Worm (Caenorhabditis elegans) whole organism, late embryonic: ENCODE measurements around the gene mig-2.

Experiments used
- K09A11.1 ChIP-seq: sonication (generic microtip); optimal IDR thresholded peaks from 2 replicates; lab custom pipeline; 2017; ENCODE audit warnings: antibody characterized with exemption, mild to moderate bottlenecking, missing genetic modification characterization, missing compliant biosample characterization; ENCODE audit not compliant: insufficient read depth
- T23F11.4 ChIP-seq: fragments of 200-800 bp; sonication (Bioruptor generic); optimal IDR thresholded peaks from 2 replicates; lab custom pipeline; 2018; ENCODE audit warnings: mild to moderate bottlenecking, missing genetic modification characterization, missing compliant biosample characterization
- Y22D7AL.16 ChIP-seq: sonication (generic microtip); optimal IDR thresholded peaks from 2 replicates; lab custom pipeline; 2016; ENCODE audit warnings: missing genetic modification characterization, missing compliant biosample characterization
- ahr-1 ChIP-seq: sonication (generic microtip); optimal IDR thresholded peaks from 2 replicates; lab custom pipeline; 2016; ENCODE audit warnings: missing genetic modification characterization, missing compliant biosample characterization
- ceh-14 ChIP-seq: sonication (generic microtip); optimal IDR thresholded peaks from 2 replicates; lab custom pipeline; 2016; ENCODE audit warnings: missing genotype, missing genetic modification characterization, missing compliant biosample characterization
- ceh-18 ChIP-seq: sonication (generic microtip); optimal IDR thresholded peaks from 2 replicates; lab custom pipeline; 2016; ENCODE audit warnings: missing genetic modification characterization, missing compliant biosample characterization
- ceh-22 ChIP-seq: sonication (generic microtip); optimal IDR thresholded peaks from 2 replicates; lab custom pipeline; 2017; ENCODE audit warnings: missing biosample characterization, missing genetic modification characterization
- ceh-24 ChIP-seq: sonication (generic microtip); optimal IDR thresholded peaks from 2 replicates; lab custom pipeline; 2016; ENCODE audit warnings: mild to moderate bottlenecking, missing genetic modification characterization, missing compliant biosample characterization
- ceh-31 ChIP-seq: sonication (generic microtip); optimal IDR thresholded peaks from 2 replicates; lab custom pipeline; 2016; ENCODE audit warnings: missing genetic modification characterization, missing compliant biosample characterization
- ceh-34 ChIP-seq: sonication (generic microtip); optimal IDR thresholded peaks from 2 replicates; lab custom pipeline; 2016; ENCODE audit warnings: mild to moderate bottlenecking, missing genetic modification characterization, missing compliant biosample characterization
- ceh-48 ChIP-seq: sonication (generic microtip); optimal IDR thresholded peaks from 2 replicates; lab custom pipeline; 2016; ENCODE audit warnings: missing genetic modification characterization, inconsistent platforms, missing compliant biosample characterization
- ceh-6 ChIP-seq: fragments of 200-800 bp; sonication (Bioruptor generic); optimal IDR thresholded peaks from 2 replicates; lab custom pipeline; 2018; ENCODE audit warnings: mild to moderate bottlenecking, missing genetic modification characterization, missing compliant biosample characterization
- ceh-9 ChIP-seq: sonication (generic microtip); optimal IDR thresholded peaks from 2 replicates; lab custom pipeline; 2016; ENCODE audit warnings: mild to moderate bottlenecking, missing genetic modification characterization, inconsistent platforms, missing compliant biosample characterization
- dmd-4 ChIP-seq: sonication (generic microtip); optimal IDR thresholded peaks from 2 replicates; lab custom pipeline; 2016; ENCODE audit warnings: borderline replicate concordance, missing genetic modification characterization, missing compliant biosample characterization
- dve-1 ChIP-seq: sonication (generic microtip); optimal IDR thresholded peaks from 2 replicates; lab custom pipeline; 2017; ENCODE audit warnings: antibody characterized with exemption, mild to moderate bottlenecking, missing genetic modification characterization, missing compliant biosample characterization
- fax-1 ChIP-seq: sonication (generic microtip); optimal IDR thresholded peaks from 2 replicates; lab custom pipeline; 2016; ENCODE audit warnings: missing genotype, missing genetic modification characterization, missing compliant biosample characterization
- fkh-10 ChIP-seq: fragments of 150-350 bp; optimal IDR thresholded peaks from 2 replicates; lab custom pipeline; 2014; ENCODE audit warnings: missing biosample characterization, missing genetic modification reagents, missing genetic modification characterization
- hlh-13 ChIP-seq: fragments of 200-800 bp; sonication (Bioruptor generic); optimal IDR thresholded peaks from 2 replicates; lab custom pipeline; 2018; ENCODE audit warnings: mild to moderate bottlenecking, missing genetic modification characterization, missing compliant biosample characterization
- hlh-15 ChIP-seq: sonication (generic microtip); optimal IDR thresholded peaks from 2 replicates; lab custom pipeline; 2016; ENCODE audit warnings: missing genetic modification characterization, missing compliant biosample characterization
- hlh-6 ChIP-seq: sonication (generic microtip); optimal IDR thresholded peaks from 2 replicates; lab custom pipeline; 2016; ENCODE audit warnings: missing genotype, missing genetic modification characterization, missing compliant biosample characterization
- lim-6 ChIP-seq: sonication (generic microtip); optimal IDR thresholded peaks from 2 replicates; lab custom pipeline; 2016; ENCODE audit warnings: missing genetic modification characterization, missing compliant biosample characterization
- mec-3 ChIP-seq: sonication (generic microtip); optimal IDR thresholded peaks from 2 replicates; lab custom pipeline; 2016; ENCODE audit warnings: borderline replicate concordance, missing genetic modification characterization, missing compliant biosample characterization
- nhr-232 ChIP-seq: sonication (generic microtip); optimal IDR thresholded peaks from 2 replicates; lab custom pipeline; 2016; ENCODE audit warnings: missing genetic modification characterization, missing compliant biosample characterization
- pag-3 ChIP-seq: sonication (generic microtip); optimal IDR thresholded peaks from 2 replicates; lab custom pipeline; 2016; ENCODE audit warnings: missing compliant biosample characterization, missing genetic modification characterization, borderline replicate concordance
- pat-9 ChIP-seq: fragments of 200-800 bp; sonication (Bioruptor generic); optimal IDR thresholded peaks from 2 replicates; lab custom pipeline; 2018; ENCODE audit warnings: mild to moderate bottlenecking, missing genetic modification characterization, moderate library complexity, missing compliant biosample characterization
- pax-1 ChIP-seq: fragments of 150-350 bp; optimal IDR thresholded peaks from 2 replicates; lab custom pipeline; 2014; ENCODE audit warnings: missing biosample characterization, missing genetic modification characterization
- pros-1 ChIP-seq: fragments of 150-350 bp; optimal IDR thresholded peaks from 2 replicates; lab custom pipeline; 2014; ENCODE audit warnings: missing biosample characterization, missing genetic modification reagents, missing genetic modification characterization
- ref-2 ChIP-seq: sonication (generic microtip); optimal IDR thresholded peaks from 2 replicates; lab custom pipeline; 2016; ENCODE audit warnings: missing genetic modification characterization, missing compliant biosample characterization
- sdc-2 ChIP-seq: sonication (generic microtip); optimal IDR thresholded peaks from 2 replicates; lab custom pipeline; 2016; ENCODE audit warnings: missing genotype, missing genetic modification characterization, missing compliant biosample characterization
- tbx-2 ChIP-seq: sonication (generic microtip); optimal IDR thresholded peaks from 2 replicates; lab custom pipeline; 2016; ENCODE audit warnings: missing genetic modification characterization, missing compliant biosample characterization
- tbx-7 ChIP-seq: sonication (generic microtip); optimal IDR thresholded peaks from 2 replicates; lab custom pipeline; 2016; ENCODE audit warnings: missing genotype, missing genetic modification characterization, missing compliant biosample characterization
- unc-3 ChIP-seq, 2 experiments: fragments of 200-800 bp in 1 of 2; sonication (Bioruptor generic) in 1 of 2; sonication (generic microtip) in 1 of 2; conservative IDR thresholded peaks in 1 of 2; optimal IDR thresholded peaks in 1 of 2; 2 replicates each; pipeline versions ENCODE4 v1.3.6 to Lab custom; 2016 to 2022; ENCODE audit warnings: missing compliant biosample characterization in 2 of 2, missing genetic modification characterization in 2 of 2, missing genetic modification reagents in 1 of 2
- unc-86 ChIP-seq: sonication (generic microtip); optimal IDR thresholded peaks from 2 replicates; lab custom pipeline; 2016; ENCODE audit warnings: missing genetic modification characterization, missing compliant biosample characterization
- zip-5 ChIP-seq: sonication (generic microtip); optimal IDR thresholded peaks from 2 replicates; lab custom pipeline; 2016; ENCODE audit warnings: missing genetic modification characterization, missing compliant biosample characterization

mig-2 gene

ce11 chrX:11548308-11548707, at the start of gene mig-2:
Gene mig-2, plus strand, starts transcription at chrX:11548608.
- TF ChIP-seq pat-9 (tag; lab: Kevin White, UChicago) (no peak), ceh-9 (no peak), hlh-13 (GFP tag; lab: Kevin White, UChicago) (no peak), hlh-6 (tag; lab: Kevin White, UChicago) (no peak), Y22D7AL.16 (tag; lab: Kevin White, UChicago) (no peak), ceh-31 (tag; lab: Kevin White, UChicago) (no peak)

- TF ChIP-seq T23F11.4 (no peak), Y22D7AL.16 (tag; lab: Kevin White, UChicago) (no peak), ceh-34 (no peak), fax-1 (tag; lab: Kevin White, UChicago) (no peak)
These were observed 49.5 kb upstream of the mig-2 start for ce11 chrX:11498871-11499270.

- no peak for TF ChIP-seq ceh-18 (tag; lab: Kevin White, UChicago)
- no peak for TF ChIP-seq ceh-22 (tag; lab: Kevin White, UChicago)
- no peak for TF ChIP-seq ceh-6 (GFP tag; lab: Kevin White, UChicago)
- no peak for TF ChIP-seq ceh-14 (tag; lab: Kevin White, UChicago)
- no peak for TF ChIP-seq T23F11.4
- no peak for TF ChIP-seq ceh-24 (tag; lab: Kevin White, UChicago)
- TF ChIP-seq, all 69 proteins: peak for 0
These were observed 48.7 kb upstream of the mig-2 start, which contains the start of gene T25C12.3 for ce11 chrX:11499738-11500137. Gene T25C12.3, minus strand, starts transcription at chrX:11499999.

- no peak for TF ChIP-seq tbx-2 (tag; lab: Kevin White, UChicago)
- TF ChIP-seq lim-6, result no peak
- TF ChIP-seq pax-1 (tag; lab: Kevin White, UChicago), result no peak
These were observed 47.8 kb upstream of the mig-2 start for ce11 chrX:11500589-11500988.

ce11 chrX:11501967-11502366, 46.4 kb upstream of the mig-2 start, which contains the start of gene F29G6.1:
Gene F29G6.1, plus strand, starts transcription at chrX:11502267.
- TF ChIP-seq ref-2 (tag; lab: Kevin White, UChicago), result no peak
- no peak for TF ChIP-seq pag-3
- no peak for TF ChIP-seq mec-3 (tag; lab: Kevin White, UChicago)
- no peak for TF ChIP-seq tbx-7 (tag; lab: Kevin White, UChicago)
- TF ChIP-seq lim-6, result no peak
- TF ChIP-seq dmd-4 (tag; lab: Kevin White, UChicago), result no peak
- TF ChIP-seq pros-1, result no peak

- TF ChIP-seq fax-1 (tag; lab: Kevin White, UChicago) (no peak), unc-3 (GFP tag; conservative IDR thresholded peaks at IDR 0.05; lab: Robert Waterston, UW) (no peak), unc-3 (tag; optimal IDR thresholded peaks at IDR 0.05; lab: Kevin White, UChicago) (no peak), dmd-4 (tag; lab: Kevin White, UChicago) (no peak), ahr-1 (no peak), nhr-232 (tag; lab: Kevin White, UChicago) (no peak), ceh-18 (tag; lab: Kevin White, UChicago) (no peak), ceh-48 (tag; lab: Kevin White, UChicago) (no peak), ceh-22 (tag; lab: Kevin White, UChicago) (no peak), sdc-2 (tag; lab: Kevin White, UChicago) (no peak), mec-3 (tag; lab: Kevin White, UChicago) (no peak), hlh-15 (tag; lab: Kevin White, UChicago) (no peak), zip-5 (tag; lab: Kevin White, UChicago) (no peak), K09A11.1 (tag; lab: Kevin White, UChicago) (no peak), pros-1 (no peak), unc-86 (tag; lab: Kevin White, UChicago) (no peak), fkh-10 (GFP tag; lab: Kevin White, UChicago) (no peak), dve-1 (tag; lab: Kevin White, UChicago) (no peak)
These were observed 40.6 kb upstream of the mig-2 start for ce11 chrX:11507836-11508235.
